Worm (Caenorhabditis elegans) whole organism, L1 larva: ENCODE measurements around the gene str-43.

ENCODE experiments used
- dpl-1 ChIP-seq, 3 experiments: fragments of 150-350 bp in 2 of 3; sonication (generic microtip) in 1 of 3; optimal IDR thresholded peaks; 2 replicates each; lab custom pipeline; 2014 to 2017; ENCODE audit warnings: missing biosample characterization in 3 of 3, missing genetic modification characterization in 3 of 3, missing genetic modification reagents in 3 of 3
- sox-4 ChIP-seq: sonication (generic microtip); optimal IDR thresholded peaks from 2 replicates; lab custom pipeline; 2016; ENCODE audit warnings: missing genetic modification characterization, missing compliant biosample characterization

- TF ChIP-seq sox-4 (tag; lab: Kevin White, UChicago), result no peak
- no peak for TF ChIP-seq dpl-1 (GFP tag; optimal IDR thresholded peaks at IDR 0.05; lab: Kevin White, UChicago)
Measured at ce11 chrV:15781086-15781485, 29.1 kb upstream of the str-43 start, which contains the start of gene T26E4.2.
